Worm (Caenorhabditis elegans): Measurements from ENCODE around the gene ZK512.4.

DNA sequence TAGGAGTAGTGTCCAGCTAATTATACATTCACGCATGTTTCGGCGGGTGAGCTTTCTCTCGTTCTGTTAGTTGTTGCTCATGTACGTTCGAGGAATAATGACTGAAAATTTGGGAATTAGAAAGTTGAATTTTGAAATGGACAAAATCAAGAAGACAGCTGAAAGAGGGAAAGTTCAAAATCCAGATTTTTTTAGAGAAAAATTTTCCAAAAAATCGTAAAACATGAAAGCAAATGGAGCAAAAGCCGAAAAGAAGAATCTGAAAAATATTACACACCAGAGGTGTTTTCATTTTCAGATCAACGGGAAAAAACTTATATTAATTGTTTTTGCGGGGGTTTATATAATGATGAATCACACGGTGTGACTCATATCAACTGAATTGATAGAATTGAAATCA is 27.6 kb downstream of the ZK512.4 start, which contains the start of gene ina-1:
- TF ChIP-seq unc-62 (GFP tag; optimal IDR thresholded peaks at IDR 0.05) (no peak), C16A3.4 (tag; optimal IDR thresholded peaks at IDR 0.05) (no peak), lin-39 (tag; optimal IDR thresholded peaks at IDR 0.05) (no peak), ceh-82 (tag; optimal IDR thresholded peaks at IDR 0.05) (no peak), lin-14 (GFP tag; optimal IDR thresholded peaks at IDR 0.05) (no peak), Y116A8C.19 (tag; optimal IDR thresholded peaks at IDR 0.05; ENCODE audit: borderline replicate concordance) (no peak), mep-1 (tag; optimal IDR thresholded peaks at IDR 0.05) (no peak), hlh-17 (GFP tag; optimal IDR thresholded peaks at IDR 0.05; ENCODE audit: borderline replicate concordance) (no peak), elt-2 (tag; optimal IDR thresholded peaks at IDR 0.05) (no peak), skn-1 (tag; optimal IDR thresholded peaks at IDR 0.05) (no peak), nhr-90 (tag; optimal IDR thresholded peaks at IDR 0.05; ENCODE audit: poor library complexity) (no peak), jun-1 (tag; optimal IDR thresholded peaks at IDR 0.05) (no peak), xbp-1 (tag; optimal IDR thresholded peaks at IDR 0.05) (no peak)
